Fruit fly (Drosophila melanogaster): ENCODE measurements around the gene CG13713.

CG13713 gene

DNA sequence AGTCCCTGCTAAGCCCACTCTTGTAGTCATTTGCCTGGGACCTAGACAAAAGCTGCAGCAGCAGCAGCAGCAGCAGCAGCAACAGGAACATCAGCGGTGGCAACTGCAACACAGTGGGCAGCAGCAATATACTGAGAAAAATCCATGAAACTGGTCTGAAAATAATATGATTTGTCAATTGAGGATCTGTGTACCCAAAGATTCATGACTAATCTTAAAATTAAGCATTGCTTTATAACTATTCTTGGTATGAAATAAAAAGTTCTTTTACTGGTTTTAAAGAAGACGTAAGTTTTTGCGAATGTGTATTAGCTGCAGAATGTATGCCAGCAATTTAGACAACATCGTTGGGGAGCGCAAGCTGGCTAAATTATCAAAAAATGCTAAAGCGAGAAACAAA lies 34.3 kb downstream of the CG13713 start:
- TF ChIP-seq Crg-1 (GFP tag; optimal IDR thresholded peaks at IDR 0.05) (no peak), Mnt (GFP tag; optimal IDR thresholded peaks at IDR 0.05) (no peak), CG7101 (tag; optimal IDR thresholded peaks at IDR 0.05) (no peak), Clk (GFP tag; optimal IDR thresholded peaks at IDR 0.05) (no peak), CG12768 (GFP tag; optimal IDR thresholded peaks at IDR 0.05) (no peak), CG11617 (GFP tag; optimal IDR thresholded peaks at IDR 0.05) (no peak), kay (GFP tag; ENCODE audit: borderline replicate concordance) (no peak), CG33017 (tag; optimal IDR thresholded peaks at IDR 0.05) (no peak), cnc (optimal IDR thresholded peaks at IDR 0.05) (no peak), CG14711 (tag; optimal IDR thresholded peaks at IDR 0.05) (no peak), tj (GFP tag; optimal IDR thresholded peaks at IDR 0.05) (no peak), CG7045 (GFP tag; optimal IDR thresholded peaks at IDR 0.05) (no peak), cic (GFP tag; optimal IDR thresholded peaks at IDR 0.05) (no peak)

- TF ChIP-seq bab1 (GFP tag; optimal IDR thresholded peaks at IDR 0.05) = no peak
- TF ChIP-seq cnc (optimal IDR thresholded peaks at IDR 0.05) = no peak
- TF ChIP-seq pad (GFP tag; optimal IDR thresholded peaks at IDR 0.05) = no peak
- TF ChIP-seq CG1620 (GFP tag; optimal IDR thresholded peaks at IDR 0.05) = no peak
- no peak for TF ChIP-seq CG5204 (GFP tag; optimal IDR thresholded peaks at IDR 0.05)
- TF ChIP-seq CG7045 (GFP tag; optimal IDR thresholded peaks at IDR 0.05) = no peak
- no peak for TF ChIP-seq Hr96 (GFP tag; optimal IDR thresholded peaks at IDR 0.05)
- no peak for TF ChIP-seq Crg-1 (GFP tag; optimal IDR thresholded peaks at IDR 0.05)
- TF ChIP-seq tj (GFP tag; optimal IDR thresholded peaks at IDR 0.05) = no peak
- no peak for TF ChIP-seq CG12768 (GFP tag; optimal IDR thresholded peaks at IDR 0.05)
- TF ChIP-seq CG14711 (tag; optimal IDR thresholded peaks at IDR 0.05) = no peak
- TF ChIP-seq CG7101 (tag; optimal IDR thresholded peaks at IDR 0.05) = no peak
- TF ChIP-seq cic (GFP tag; optimal IDR thresholded peaks at IDR 0.05) = no peak
- TF ChIP-seq Clk (GFP tag; optimal IDR thresholded peaks at IDR 0.05) = no peak
Observed at dm6 chr3L:4736643-4737042, 39.2 kb downstream of the CG13713 start.

dm6 chr3L:4745143-4745542 lies 47.7 kb downstream of the CG13713 start:
- TF ChIP-seq CG14711 (tag; optimal IDR thresholded peaks at IDR 0.05) = no peak
- TF ChIP-seq CG7045 (GFP tag; optimal IDR thresholded peaks at IDR 0.05) = no peak
- TF ChIP-seq CG11617 (GFP tag; optimal IDR thresholded peaks at IDR 0.05) = no peak
- TF ChIP-seq Mnt (GFP tag; optimal IDR thresholded peaks at IDR 0.05) = no peak
- no peak for TF ChIP-seq bab1 (GFP tag; optimal IDR thresholded peaks at IDR 0.05)
- TF ChIP-seq cic (GFP tag; optimal IDR thresholded peaks at IDR 0.05) = no peak
- TF ChIP-seq Clk (GFP tag; optimal IDR thresholded peaks at IDR 0.05) = no peak
- no peak for TF ChIP-seq cnc (optimal IDR thresholded peaks at IDR 0.05)
- TF ChIP-seq toe (GFP tag; optimal IDR thresholded peaks at IDR 0.05) = no peak
- TF ChIP-seq Hr96 (GFP tag; optimal IDR thresholded peaks at IDR 0.05) = no peak
- no peak for TF ChIP-seq CG1620 (GFP tag; optimal IDR thresholded peaks at IDR 0.05)
- TF ChIP-seq tj (GFP tag; optimal IDR thresholded peaks at IDR 0.05) = no peak
- TF ChIP-seq CG7101 (tag; optimal IDR thresholded peaks at IDR 0.05) = no peak
- no peak for TF ChIP-seq ovo (GFP tag; optimal IDR thresholded peaks at IDR 0.05)
- no peak for TF ChIP-seq pad (GFP tag; optimal IDR thresholded peaks at IDR 0.05)
- TF ChIP-seq CG12768 (GFP tag; optimal IDR thresholded peaks at IDR 0.05) = no peak
- no peak for TF ChIP-seq kay (GFP tag; ENCODE audit: borderline replicate concordance)
- TF ChIP-seq CG33017 (tag; optimal IDR thresholded peaks at IDR 0.05) = no peak
- no peak for TF ChIP-seq Crg-1 (GFP tag; optimal IDR thresholded peaks at IDR 0.05)
- no peak for TF ChIP-seq CG5204 (GFP tag; optimal IDR thresholded peaks at IDR 0.05)

DNA sequence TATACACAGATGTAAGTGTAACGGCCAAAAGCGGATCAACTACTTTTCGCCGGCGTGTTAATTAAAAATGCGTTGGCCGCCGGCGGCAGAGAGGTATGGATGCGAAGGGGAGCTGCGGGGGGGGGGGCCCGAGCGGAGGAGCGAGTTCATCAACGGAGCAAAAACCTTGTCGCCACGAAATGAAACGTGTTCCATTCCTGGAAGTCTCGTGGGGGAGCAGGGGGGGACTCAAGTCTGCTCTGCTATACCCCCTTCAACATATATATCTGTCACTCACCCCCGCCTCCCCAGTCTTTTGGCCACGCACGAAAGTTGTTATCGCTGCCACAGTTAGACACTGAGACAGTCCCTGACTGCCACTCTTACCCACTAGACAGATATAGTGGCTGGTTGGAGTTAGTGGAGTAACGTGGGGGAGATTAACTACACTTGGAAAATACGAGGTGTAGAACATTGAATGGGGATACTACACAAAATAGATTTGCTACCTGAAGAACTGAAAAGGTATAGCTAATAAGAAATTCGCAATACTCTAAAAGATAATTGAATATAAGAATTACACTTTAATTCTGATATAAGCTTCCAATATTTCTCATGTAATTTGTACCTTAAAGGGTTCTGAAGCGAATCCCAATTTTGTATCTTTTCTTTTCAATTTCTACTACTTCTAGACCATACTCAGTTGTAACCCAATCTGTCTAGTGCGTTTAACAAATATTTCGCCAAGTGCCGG lies 49.9 kb downstream of the CG13713 start:
- TF ChIP-seq Hr96 (GFP tag; optimal IDR thresholded peaks at IDR 0.05) (no peak), Clk (GFP tag; optimal IDR thresholded peaks at IDR 0.05) (no peak), CG7045 (GFP tag; optimal IDR thresholded peaks at IDR 0.05) (no peak), CG5204 (GFP tag; optimal IDR thresholded peaks at IDR 0.05) (no peak), CG1620 (GFP tag; optimal IDR thresholded peaks at IDR 0.05) (no peak), CG7101 (tag; optimal IDR thresholded peaks at IDR 0.05) (no peak), cnc (optimal IDR thresholded peaks at IDR 0.05) (no peak), Crg-1 (GFP tag; optimal IDR thresholded peaks at IDR 0.05) (no peak)
